Worm (Caenorhabditis elegans) whole organism, midembryonic: ENCODE measurements around the gene gst-36.

ENCODE experiments used
- flt-1 ChIP-seq: fragments of 200-800 bp; sonication (Bioruptor generic); IDR thresholded peaks from 2 replicates; pipeline ENCODE4 v1.3.6; 2022; ENCODE audit warnings: missing genetic modification characterization, missing compliant biosample characterization
- klf-2 ChIP-seq: fragments of 200-800 bp; sonication (Bioruptor generic); conservative IDR thresholded peaks from 2 replicates; pipeline ENCODE4 v1.3.6; 2022; ENCODE audit warnings: missing genetic modification reagents, missing genetic modification characterization, missing compliant biosample characterization
- ref-1 ChIP-seq: fragments of 200-800 bp; sonication (Bioruptor generic); conservative IDR thresholded peaks from 2 replicates; pipeline ENCODE4 v1.3.6; 2022; ENCODE audit warnings: missing genetic modification reagents, missing genetic modification characterization, missing compliant biosample characterization
- tab-1 ChIP-seq: fragments of 200-800 bp; sonication (Bioruptor generic); IDR thresholded peaks from 2 replicates; pipeline ENCODE4 v1.3.6; 2022; ENCODE audit warnings: missing genetic modification characterization, missing compliant biosample characterization

DNA sequence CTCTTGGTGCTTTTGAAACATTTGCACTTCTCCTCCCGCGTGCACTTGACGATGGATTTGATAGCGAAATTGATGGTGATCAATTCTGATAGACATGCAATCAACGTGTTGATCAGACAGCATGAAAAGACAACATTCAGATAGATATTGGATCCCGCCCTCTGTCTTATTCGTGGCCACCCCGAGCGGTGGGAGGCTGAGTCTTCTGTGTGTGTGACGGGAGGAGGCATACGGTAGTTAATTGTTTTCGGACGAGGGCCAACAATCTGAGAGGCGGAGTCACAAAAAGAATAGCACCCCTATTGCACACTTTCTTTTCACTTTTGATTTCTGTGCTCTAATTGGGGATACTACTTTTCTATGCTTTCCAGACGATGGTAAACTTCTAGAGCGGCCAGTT is 16.8 kb downstream of the gst-36 start:
- TF ChIP-seq klf-2 (GFP tag; lab: Robert Waterston, UW): no peak
- TF ChIP-seq ref-1: no peak
- no peak for TF ChIP-seq tab-1
- no peak for TF ChIP-seq flt-1 (GFP tag; lab: Robert Waterston, UW)
